Fruit fly (Drosophila melanogaster): ENCODE measurements around the gene bru3.

- no peak for TF ChIP-seq Ets98B (GFP tag; IDR thresholded peaks at IDR 0.05)
- TF ChIP-seq fd96Ca (GFP tag; IDR thresholded peaks at IDR 0.05), result no peak
- TF ChIP-seq gl (tag; optimal IDR thresholded peaks at IDR 0.05), result no peak
- TF ChIP-seq CG14655 (GFP tag; optimal IDR thresholded peaks at IDR 0.05), result no peak
- no peak for TF ChIP-seq CG34367 (tag; optimal IDR thresholded peaks at IDR 0.05)
- TF ChIP-seq CG17806 (tag; optimal IDR thresholded peaks at IDR 0.05), result no peak
- no peak for TF ChIP-seq D1 (tag; optimal IDR thresholded peaks at IDR 0.05)
- no peak for TF ChIP-seq CG15710 (tag; optimal IDR thresholded peaks at IDR 0.05)
- TF ChIP-seq CG8301 (tag; optimal IDR thresholded peaks at IDR 0.05), result no peak
Observed at dm6 chr3L:13658700-13659099, 144.5 kb downstream of the bru3 start.

Data from whole organism, pupa.